Worm (Caenorhabditis elegans): ENCODE results near the gene his-31.
A peak's percentile ranks its signal among the peaks of the same experiment; 100 is the strongest.

Gene his-31

ce11 chrIV:8328913-8329312 is 4.9 kb downstream of the his-31 start, which contains the start of gene F35H10.2:
TSS of gene F35H10.2 (plus strand) at chrIV:8329213.
- TF ChIP-seq T26A8.4 (GFP tag; IDR thresholded peaks at IDR 0.05) = no peak
- TF ChIP-seq madf-5 (GFP tag; IDR thresholded peaks at IDR 0.05) = no peak

ce11 chrIV:8325667-8326066 is 8.1 kb downstream of the his-31 start, which contains the start of gene F35H10.3:
TSS of gene F35H10.3 (plus strand) at chrIV:8325967.
- TF ChIP-seq nhr-41 (GFP tag; IDR thresholded peaks at IDR 0.05) (no peak), rbr-2 (tag; optimal IDR thresholded peaks at IDR 0.05) (no peak), Y5F2A.4 (GFP tag; optimal IDR thresholded peaks at IDR 0.05) (no peak), hmg-1.1 (GFP tag; IDR thresholded peaks at IDR 0.05) (no peak), lim-7 (GFP tag; IDR thresholded peaks at IDR 0.05) (no peak), daf-16 (GFP tag; optimal IDR thresholded peaks at IDR 0.05) (no peak), daf-16 (tag; optimal IDR thresholded peaks at IDR 0.05) (no peak)

ce11 chrIV:8318799-8319198 is 15.0 kb downstream of the his-31 start:
- TF ChIP-seq ctbp-1 (GFP tag; IDR thresholded peaks at IDR 0.05) (no peak), ceh-28 (tag; optimal IDR thresholded peaks at IDR 0.05) (no peak), sdz-12 (GFP tag; optimal IDR thresholded peaks at IDR 0.05) (no peak), egl-43 (GFP tag; IDR thresholded peaks at IDR 0.05) (no peak), spr-1 (tag; optimal IDR thresholded peaks at IDR 0.05) (no peak), nhr-10 (tag; optimal IDR thresholded peaks at IDR 0.05) (no peak), vab-7 (GFP tag; IDR thresholded peaks at IDR 0.05) (no peak), Y75B8A.6 (GFP tag; IDR thresholded peaks at IDR 0.05) (no peak), daf-8 (GFP tag; IDR thresholded peaks at IDR 0.05) (no peak)

ce11 chrIV:8317800-8318199 is 16.0 kb downstream of the his-31 start:
- TF ChIP-seq php-3 (GFP tag; IDR thresholded peaks at IDR 0.05) (peak; percentile 59; the same call in 1 of the 2 replicates), daf-16 (GFP tag; optimal IDR thresholded peaks at IDR 0.05) (no peak), daf-16 (tag; optimal IDR thresholded peaks at IDR 0.05) (no peak), F49E8.2 (tag; optimal IDR thresholded peaks at IDR 0.05; ENCODE audit: borderline replicate concordance) (no peak)

ce11 chrIV:8312846-8313245 is 20.9 kb downstream of the his-31 start, which contains the start of gene F35H10.10:
TSS of gene F35H10.10 (minus strand) at chrIV:8312946.
- TF ChIP-seq ctbp-1 (GFP tag; IDR thresholded peaks at IDR 0.05) (no peak), mdt-29 (GFP tag; IDR thresholded peaks at IDR 0.05) (no peak), dmd-9 (GFP tag; IDR thresholded peaks at IDR 0.05) (no peak), hmg-1.1 (GFP tag; IDR thresholded peaks at IDR 0.05) (no peak), Y5F2A.4 (GFP tag; optimal IDR thresholded peaks at IDR 0.05) (no peak), lir-3 (tag; optimal IDR thresholded peaks at IDR 0.05) (no peak)

ce11 chrIV:8312105-8312504 is 21.7 kb downstream of the his-31 start:
- no peak for TF ChIP-seq zip-11 (GFP tag; IDR thresholded peaks at IDR 0.05)
- peak; percentile 79 for TF ChIP-seq aha-1 (tag)
- no peak for TF ChIP-seq zip-2 (tag; optimal IDR thresholded peaks at IDR 0.05)
- no peak for TF ChIP-seq unc-39 (tag; optimal IDR thresholded peaks at IDR 0.05)
- no peak for TF ChIP-seq Y48G9A.11 (GFP tag; IDR thresholded peaks at IDR 0.05)

- TF ChIP-seq zfp-3 (GFP tag; conservative IDR thresholded peaks at IDR 0.05) = 0 out of 2 replicates have a peak, but pooled peaks have one; percentile 32
- TF ChIP-seq nhr-48 (tag; optimal IDR thresholded peaks at IDR 0.05) = no peak
Observed at ce11 chrIV:8307408-8307807, 26.4 kb downstream of the his-31 start.

Measured in whole organism, L4 larva.